Worm (Caenorhabditis elegans) whole organism, late embryonic: Measurements from ENCODE around the gene rpac-40.
A peak's percentile ranks its signal among the peaks of the same experiment; 100 is the strongest.
"Not testable (repeated sequence)": the region's sequence is repeated elsewhere in the genome, so short reads cannot be mapped to it uniquely, and the experiment has no call there.

Experiments used
- C08G9.2 ChIP-seq: sonication (generic microtip); optimal IDR thresholded peaks from 2 replicates; lab custom pipeline; 2016; ENCODE audit warnings: mild to moderate bottlenecking, missing genetic modification characterization, moderate library complexity, missing compliant biosample characterization
- F13H6.1 ChIP-seq: sonication (generic microtip); optimal IDR thresholded peaks from 2 replicates; lab custom pipeline; 2016; ENCODE audit warnings: missing genetic modification characterization, missing compliant biosample characterization
- K02D7.2 ChIP-seq: sonication (generic microtip); optimal IDR thresholded peaks from 2 replicates; lab custom pipeline; 2017; ENCODE audit warnings: mild to moderate bottlenecking, missing genetic modification characterization, missing compliant biosample characterization
- Y22D7AL.16 ChIP-seq: sonication (generic microtip); optimal IDR thresholded peaks from 2 replicates; lab custom pipeline; 2016; ENCODE audit warnings: missing genetic modification characterization, missing compliant biosample characterization
- ceh-2 ChIP-seq: sonication (generic microtip); optimal IDR thresholded peaks from 2 replicates; lab custom pipeline; 2016; ENCODE audit warnings: missing genotype, missing genetic modification characterization, missing compliant biosample characterization
- ceh-24 ChIP-seq: sonication (generic microtip); optimal IDR thresholded peaks from 2 replicates; lab custom pipeline; 2016; ENCODE audit warnings: mild to moderate bottlenecking, missing genetic modification characterization, missing compliant biosample characterization
- ceh-30 ChIP-seq: fragments of 150-350 bp; optimal IDR thresholded peaks from 2 replicates; lab custom pipeline; 2014; ENCODE audit warnings: missing biosample characterization, missing genetic modification characterization
- dmd-4 ChIP-seq: sonication (generic microtip); optimal IDR thresholded peaks from 2 replicates; lab custom pipeline; 2016; ENCODE audit warnings: borderline replicate concordance, missing genetic modification characterization, missing compliant biosample characterization
- dve-1 ChIP-seq: sonication (generic microtip); optimal IDR thresholded peaks from 2 replicates; lab custom pipeline; 2017; ENCODE audit warnings: antibody characterized with exemption, mild to moderate bottlenecking, missing genetic modification characterization, missing compliant biosample characterization
- elt-2 ChIP-seq: sonication (generic microtip); optimal IDR thresholded peaks from 2 replicates; lab custom pipeline; 2016; ENCODE audit warnings: missing genetic modification reagents, missing genetic modification characterization, missing compliant biosample characterization
- eyg-1 ChIP-seq: sonication (generic microtip); optimal IDR thresholded peaks from 2 replicates; lab custom pipeline; 2016; ENCODE audit warnings: missing genotype, missing genetic modification characterization, missing compliant biosample characterization
- fkh-10 ChIP-seq: fragments of 150-350 bp; optimal IDR thresholded peaks from 2 replicates; lab custom pipeline; 2014; ENCODE audit warnings: missing biosample characterization, missing genetic modification reagents, missing genetic modification characterization
- fkh-6 ChIP-seq: sonication (generic microtip); optimal IDR thresholded peaks from 2 replicates; lab custom pipeline; 2016; ENCODE audit warnings: missing genetic modification characterization, missing compliant biosample characterization
- hlh-15 ChIP-seq: sonication (generic microtip); optimal IDR thresholded peaks from 2 replicates; lab custom pipeline; 2016; ENCODE audit warnings: missing genetic modification characterization, missing compliant biosample characterization
- lim-6 ChIP-seq: sonication (generic microtip); optimal IDR thresholded peaks from 2 replicates; lab custom pipeline; 2016; ENCODE audit warnings: missing genetic modification characterization, missing compliant biosample characterization
- lin-11 ChIP-seq: fragments of 200-800 bp; sonication (Bioruptor generic); optimal IDR thresholded peaks from 2 replicates; lab custom pipeline; 2018; ENCODE audit warnings: mild to moderate bottlenecking, missing genetic modification characterization, missing compliant biosample characterization
- nhr-232 ChIP-seq: sonication (generic microtip); optimal IDR thresholded peaks from 2 replicates; lab custom pipeline; 2016; ENCODE audit warnings: missing genetic modification characterization, missing compliant biosample characterization
- pat-9 ChIP-seq: fragments of 200-800 bp; sonication (Bioruptor generic); optimal IDR thresholded peaks from 2 replicates; lab custom pipeline; 2018; ENCODE audit warnings: mild to moderate bottlenecking, missing genetic modification characterization, moderate library complexity, missing compliant biosample characterization
- pqm-1 ChIP-seq: sonication (generic microtip); optimal IDR thresholded peaks from 2 replicates; lab custom pipeline; 2016; ENCODE audit warnings: missing genetic modification characterization, missing compliant biosample characterization
- sox-2 ChIP-seq: fragments of 200-800 bp; sonication (Bioruptor generic); IDR thresholded peaks from 2 replicates; pipeline ENCODE4 v1.3.6; 2022; ENCODE audit warnings: missing genetic modification reagents, missing genetic modification characterization, missing compliant biosample characterization
- sox-4 ChIP-seq: sonication (generic microtip); optimal IDR thresholded peaks from 2 replicates; lab custom pipeline; 2017; ENCODE audit warnings: mild to moderate bottlenecking, missing genetic modification characterization, inconsistent platforms, missing compliant biosample characterization
- tbx-7 ChIP-seq: sonication (generic microtip); optimal IDR thresholded peaks from 2 replicates; lab custom pipeline; 2016; ENCODE audit warnings: missing genotype, missing genetic modification characterization, missing compliant biosample characterization
- ttx-3 ChIP-seq: sonication (generic microtip); optimal IDR thresholded peaks from 2 replicates; lab custom pipeline; 2016; ENCODE audit warnings: missing genetic modification reagents, missing genetic modification characterization, missing compliant biosample characterization
- unc-3 ChIP-seq, 2 experiments: fragments of 200-800 bp in 1 of 2; sonication (Bioruptor generic) in 1 of 2; sonication (generic microtip) in 1 of 2; conservative IDR thresholded peaks in 1 of 2; optimal IDR thresholded peaks in 1 of 2; 2 replicates each; pipeline versions ENCODE4 v1.3.6 to Lab custom; 2016 to 2022; ENCODE audit warnings: missing compliant biosample characterization in 2 of 2, missing genetic modification characterization in 2 of 2, missing genetic modification reagents in 1 of 2
- unc-42 ChIP-seq: sonication (generic microtip); optimal IDR thresholded peaks from 2 replicates; lab custom pipeline; 2016; ENCODE audit warnings: missing genotype, missing genetic modification characterization, missing compliant biosample characterization
- unc-55 ChIP-seq: sonication (generic microtip); optimal IDR thresholded peaks from 2 replicates; lab custom pipeline; 2017; ENCODE audit warnings: missing biosample characterization, missing genetic modification reagents, missing genetic modification characterization
- unc-86 ChIP-seq: sonication (generic microtip); optimal IDR thresholded peaks from 2 replicates; lab custom pipeline; 2016; ENCODE audit warnings: missing genetic modification characterization, missing compliant biosample characterization
- zip-5 ChIP-seq: sonication (generic microtip); optimal IDR thresholded peaks from 2 replicates; lab custom pipeline; 2016; ENCODE audit warnings: missing genetic modification characterization, missing compliant biosample characterization

Gene rpac-40

ce11 chrV:4204421-4204820 is 5.1 kb downstream of the rpac-40 start, which contains the start of gene H43I07.1:
Gene H43I07.1 (plus strand): TSS chrV:4204721.
- TF ChIP-seq K02D7.2 (tag; lab: Kevin White, UChicago): no peak
- TF ChIP-seq zip-5: no peak
- TF ChIP-seq pat-9 (tag; lab: Kevin White, UChicago): no peak
- no peak for TF ChIP-seq C08G9.2 (tag; lab: Kevin White, UChicago)
- no peak for TF ChIP-seq ttx-3 (tag; lab: Kevin White, UChicago)
- TF ChIP-seq F13H6.1: no peak
- no peak for TF ChIP-seq nhr-232 (tag; lab: Kevin White, UChicago)
- no peak for TF ChIP-seq hlh-15 (tag; lab: Kevin White, UChicago)

- TF ChIP-seq lin-11 (tag; lab: Kevin White, UChicago): no peak
- peak; percentile 54 for TF ChIP-seq unc-42 (tag; lab: Kevin White, UChicago)
Observed at ce11 chrV:4211521-4211920, 12.2 kb downstream of the rpac-40 start.

- not testable (repeated sequence) for TF ChIP-seq K02D7.2, sox-4, dve-1 (tag; lab: Kevin White, UChicago)
Observed at ce11 chrV:4215856-4216255, 16.6 kb downstream of the rpac-40 start, which contains the start of gene H43I07.4. Gene H43I07.4 (plus strand): TSS chrV:4216156.

ce11 chrV:4216902-4217301 is 17.6 kb downstream of the rpac-40 start:
- TF ChIP-seq elt-2 (tag; lab: Kevin White, UChicago) (no peak), unc-55 (GFP tag; lab: Kevin White, UChicago) (no peak), unc-86 (no peak), tbx-7 (tag; lab: Kevin White, UChicago) (no peak), lin-11 (tag; lab: Kevin White, UChicago) (no peak), Y22D7AL.16 (tag; lab: Kevin White, UChicago) (no peak), dmd-4 (tag; lab: Kevin White, UChicago) (no peak), fkh-6 (no peak)

DNA sequence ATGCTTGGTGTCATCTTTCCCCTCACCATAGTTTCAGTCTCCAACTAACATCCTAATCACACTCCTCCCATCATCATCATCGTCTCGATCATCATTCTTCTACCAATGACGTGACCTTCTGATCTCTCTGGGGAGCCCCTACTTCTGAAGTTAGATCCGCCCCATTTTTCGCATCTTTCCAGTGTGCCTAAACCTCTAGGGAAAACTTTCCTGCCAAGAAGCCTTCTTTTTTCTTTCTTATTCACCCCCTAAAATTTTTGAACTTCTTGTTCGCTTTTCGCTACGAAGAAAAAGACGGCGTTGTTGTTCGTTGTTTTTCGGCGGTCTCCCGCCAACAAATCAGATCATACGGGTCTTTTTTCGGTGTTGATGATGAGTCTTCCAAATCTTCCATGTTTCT is 19.0 kb downstream of the rpac-40 start:
- no peak for TF ChIP-seq unc-3 (GFP tag; conservative IDR thresholded peaks at IDR 0.05; lab: Robert Waterston, UW)
- peak; percentile 5 for TF ChIP-seq unc-3 (tag; optimal IDR thresholded peaks at IDR 0.05; lab: Kevin White, UChicago)
- no peak for TF ChIP-seq Y22D7AL.16 (tag; lab: Kevin White, UChicago)

DNA sequence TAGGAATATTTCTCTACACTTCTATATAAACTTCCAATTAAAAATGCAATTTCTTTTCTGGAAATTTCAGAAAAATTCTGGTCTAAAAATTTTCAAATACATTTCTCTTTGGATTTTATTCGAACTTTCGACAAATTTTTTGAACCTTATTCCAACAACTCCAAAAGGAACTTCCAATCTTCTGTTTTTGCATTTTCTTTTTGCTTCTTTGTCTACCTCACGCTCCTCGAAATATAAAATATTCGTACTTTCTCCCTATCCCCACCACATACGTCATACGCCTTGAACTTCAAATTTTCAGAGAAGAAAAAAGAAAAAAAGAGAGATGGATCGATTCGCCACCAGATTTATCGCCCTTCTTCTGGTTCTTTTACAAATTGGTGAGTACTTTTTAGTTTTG is 20.1 kb downstream of the rpac-40 start, which contains the start of gene nlp-9:
nlp-9 (plus strand) TSS at position 301 of the 400 bp plus-strand sequence.
- TF ChIP-seq pqm-1 (tag; lab: Kevin White, UChicago): no peak
- no peak for TF ChIP-seq eyg-1 (tag; lab: Kevin White, UChicago)
- TF ChIP-seq ceh-24 (tag; lab: Kevin White, UChicago): no peak
- no peak for TF ChIP-seq lim-6
- no peak for TF ChIP-seq ceh-2 (tag; lab: Kevin White, UChicago)
- no peak for TF ChIP-seq ceh-30 (tag; lab: Kevin White, UChicago)
- no peak for TF ChIP-seq fkh-10 (GFP tag; lab: Kevin White, UChicago)
- TF ChIP-seq pat-9 (tag; lab: Kevin White, UChicago): no peak
- no peak for TF ChIP-seq tbx-7 (tag; lab: Kevin White, UChicago)
- TF ChIP-seq unc-86: no peak
- TF ChIP-seq, all 69 proteins: peak for 0

DNA sequence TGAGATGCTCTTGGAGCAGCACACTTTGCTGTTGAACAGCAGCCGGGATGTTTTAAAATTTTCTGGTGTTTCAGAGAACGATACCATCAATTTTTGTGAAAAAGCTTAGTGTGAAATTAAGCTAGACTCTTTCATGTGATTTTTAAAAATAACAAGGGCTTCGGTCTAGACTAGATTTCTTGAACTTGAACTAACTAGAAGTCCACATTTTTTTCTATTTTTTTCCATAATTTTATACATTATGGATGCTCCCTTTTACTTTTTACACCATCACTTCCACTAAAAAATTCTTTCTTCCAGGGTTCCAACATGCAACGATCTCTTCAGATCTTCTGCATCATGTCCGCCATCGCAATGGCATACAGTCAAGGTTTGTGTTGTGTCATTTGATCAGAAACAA is 36.8 kb downstream of the rpac-40 start, which contains the start of gene nlp-13:
nlp-13 (plus strand) TSS at position 301 of the 400 bp plus-strand sequence.
- TF ChIP-seq unc-55 (GFP tag; lab: Kevin White, UChicago) (no peak), sox-2 (GFP tag; lab: Robert Waterston, UW) (no peak)
